Fruit fly (Drosophila melanogaster): ENCODE data around the gene RpS5a.

DNA sequence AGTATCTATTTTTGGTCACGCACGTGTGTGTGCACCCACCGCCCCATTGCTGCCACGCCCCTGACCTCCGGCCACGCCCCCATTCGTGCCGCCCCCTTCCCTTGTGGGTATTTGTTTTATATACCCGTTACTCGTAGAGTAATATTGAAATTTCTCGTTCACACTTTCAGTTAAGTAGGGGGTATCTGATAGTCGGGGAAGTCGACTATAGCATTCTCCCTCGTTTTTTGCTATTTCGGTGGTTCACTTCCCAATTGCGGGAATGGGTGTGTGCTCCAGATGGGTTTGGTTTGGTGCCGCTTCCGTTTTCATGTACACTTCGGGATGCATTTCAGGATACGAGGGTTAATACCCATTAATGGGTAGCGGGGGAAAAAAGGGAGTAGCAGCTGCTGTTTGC, 19.2 kb upstream of the RpS5a start:
- TF ChIP-seq Sox15 (GFP tag; optimal IDR thresholded peaks at IDR 0.05): no peak
- TF ChIP-seq net (GFP tag; optimal IDR thresholded peaks at IDR 0.05): no peak
- no peak for TF ChIP-seq fkh (GFP tag; optimal IDR thresholded peaks at IDR 0.05)
- no peak for TF ChIP-seq Eip78C (GFP tag)
- TF ChIP-seq dsx (GFP tag; optimal IDR thresholded peaks at IDR 0.05; ENCODE audit: poor library complexity, severe bottlenecking): no peak
- TF ChIP-seq Sox14 (GFP tag; optimal IDR thresholded peaks at IDR 0.05): no peak
- no peak for TF ChIP-seq Blimp-1 (GFP tag; optimal IDR thresholded peaks at IDR 0.05)
- TF ChIP-seq fd59A (GFP tag; optimal IDR thresholded peaks at IDR 0.05): no peak
- TF ChIP-seq Hr39 (GFP tag; optimal IDR thresholded peaks at IDR 0.05): no peak
- no peak for TF ChIP-seq CG6854 (GFP tag; optimal IDR thresholded peaks at IDR 0.05)
- TF ChIP-seq svp (GFP tag): no peak

Data from whole organism, prepupa.